Worm (Caenorhabditis elegans): ENCODE data around the gene aagr-3.

DNA sequence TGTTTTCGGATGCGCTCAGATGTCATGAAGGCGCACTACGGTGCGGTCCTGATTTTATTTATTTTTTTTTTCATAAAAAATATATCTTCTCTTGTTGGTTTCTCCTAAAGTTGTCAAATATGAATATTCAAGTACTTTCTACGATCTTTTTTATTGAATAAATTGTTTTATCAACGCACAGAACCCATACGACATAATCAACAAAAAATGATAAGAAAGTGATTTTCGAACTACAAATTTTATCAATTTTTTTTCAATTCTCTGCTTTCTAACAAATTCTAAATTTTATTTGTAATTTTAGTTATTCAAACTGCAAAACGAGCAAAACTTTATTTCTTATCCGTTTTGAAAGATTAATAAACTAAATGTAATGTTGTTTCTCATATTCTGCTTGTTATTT, 27.5 kb downstream of the aagr-3 start:
- TF ChIP-seq him-1 (tag; optimal IDR thresholded peaks at IDR 0.05) = no peak
- no peak for TF ChIP-seq W03F9.2 (tag; optimal IDR thresholded peaks at IDR 0.05)
- no peak for TF ChIP-seq dao-5 (tag; optimal IDR thresholded peaks at IDR 0.05)

Data from whole organism, L4/young adult.